Fruit fly (Drosophila melanogaster) whole organism, embryonic: ENCODE measurements around the gene p24-1.

Experiments used
- B-H1 ChIP-seq: fragments of 200-800 bp; sonication (Bioruptor generic); IDR thresholded peaks from 3 replicates; pipeline ENCODE4 v1.3.6; 2022; ENCODE audit warnings: missing biosample characterization, missing genetic modification characterization
- CG10462 ChIP-seq: fragments of 200-800 bp; sonication (Bioruptor generic); optimal IDR thresholded peaks from 2 replicates; lab custom pipeline; 2016; ENCODE audit warnings: missing biosample characterization, missing genetic modification characterization
- CG10543 ChIP-seq: fragments of 200-800 bp; sonication (Bioruptor generic); optimal IDR thresholded peaks from 3 replicates; lab custom pipeline; 2017; ENCODE audit warnings: missing biosample characterization, mild to moderate bottlenecking, missing genetic modification characterization, moderate library complexity
- CG10654 ChIP-seq: fragments of 200-800 bp; sonication (Bioruptor generic); optimal IDR thresholded peaks from 2 replicates; lab custom pipeline; 2016; ENCODE audit warnings: missing biosample characterization, missing genetic modification characterization
- CG11085 ChIP-seq: fragments of 200-800 bp; sonication (Bioruptor generic); IDR thresholded peaks from 2 replicates; pipeline ENCODE4 v1.3.6; 2022; ENCODE audit warnings: missing biosample characterization, missing genetic modification characterization
- CG11504 ChIP-seq: fragments of 200-800 bp; sonication (Bioruptor generic); optimal IDR thresholded peaks from 3 replicates; lab custom pipeline; 2019; ENCODE audit warnings: missing biosample characterization, mild to moderate bottlenecking, missing genetic modification characterization, moderate library complexity
- CG12071 ChIP-seq: fragments of 200-800 bp; sonication (Bioruptor generic); optimal IDR thresholded peaks from 3 replicates; lab custom pipeline; 2018; ENCODE audit warnings: missing biosample characterization, mild to moderate bottlenecking, missing genetic modification characterization
- CG14050 ChIP-seq: fragments of 200-800 bp; sonication (Bioruptor generic); IDR thresholded peaks from 3 replicates; pipeline ENCODE4 v1.3.6; 2022; ENCODE audit warnings: missing biosample characterization, missing genetic modification characterization
- CG14441 ChIP-seq: fragments of 200-800 bp; sonication (Bioruptor generic); IDR thresholded peaks from 2 replicates; pipeline ENCODE4 v1.3.6; 2022; ENCODE audit warnings: missing biosample characterization, missing genetic modification characterization
- CG14667 ChIP-seq: fragments of 200-800 bp; sonication (Bioruptor generic); IDR thresholded peaks from 2 replicates; pipeline ENCODE4 v1.3.6; 2022; ENCODE audit warnings: missing biosample characterization, missing genetic modification characterization
- CG15601 ChIP-seq: fragments of 200-800 bp; sonication (Bioruptor generic); optimal IDR thresholded peaks from 3 replicates; lab custom pipeline; 2019; ENCODE audit warnings: missing biosample characterization, mild to moderate bottlenecking, missing genetic modification characterization, moderate library complexity
- CG17912 ChIP-seq: fragments of 200-800 bp; sonication (Bioruptor generic); optimal IDR thresholded peaks from 2 replicates; lab custom pipeline; 2018; ENCODE audit warnings: missing biosample characterization, mild to moderate bottlenecking, missing genetic modification characterization
- CG18011 ChIP-seq: fragments of 200-800 bp; sonication (Bioruptor generic); optimal IDR thresholded peaks from 2 replicates; lab custom pipeline; 2017; ENCODE audit warnings: missing biosample characterization, missing genetic modification characterization, mild to moderate bottlenecking, moderate library complexity, missing genotype
- CG18476 ChIP-seq: fragments of 200-800 bp; sonication (Bioruptor generic); optimal IDR thresholded peaks from 2 replicates; lab custom pipeline; 2016; ENCODE audit warnings: missing biosample characterization, mild to moderate bottlenecking, missing genetic modification characterization
- CG2120 ChIP-seq: fragments of 200-800 bp; sonication (Bioruptor generic); optimal IDR thresholded peaks from 3 replicates; lab custom pipeline; 2016; ENCODE audit warnings: missing biosample characterization, missing genetic modification characterization
- CG2712 ChIP-seq: fragments of 200-800 bp; optimal IDR thresholded peaks from 3 replicates; lab custom pipeline; 2019; ENCODE audit warnings: missing biosample characterization, mild to moderate bottlenecking, missing genetic modification characterization, moderate library complexity
- CG32767 ChIP-seq: fragments of 200-800 bp; sonication (Bioruptor generic); IDR thresholded peaks from 2 replicates; pipeline ENCODE4 v1.3.6; 2022; ENCODE audit warnings: missing biosample characterization, missing genetic modification characterization
- CG3726 ChIP-seq: fragments of 200-800 bp; sonication (Bioruptor generic); IDR thresholded peaks from 3 replicates; pipeline ENCODE4, ENCODE4 v1.3.6; 2022; ENCODE audit warnings: missing biosample characterization, missing genetic modification characterization
- CG4404 ChIP-seq: fragments of 200-800 bp; sonication (Bioruptor generic); IDR thresholded peaks from 2 replicates; pipeline ENCODE4 v1.3.6; 2022; ENCODE audit warnings: missing biosample characterization, missing genetic modification characterization
- CG6272 ChIP-seq: fragments of 200-800 bp; sonication (Bioruptor generic); IDR thresholded peaks from 2 replicates; pipeline ENCODE4 v1.3.6; 2022; ENCODE audit warnings: missing biosample characterization, missing genetic modification characterization
- CG7357 ChIP-seq: fragments of 200-800 bp; sonication (Bioruptor generic); IDR thresholded peaks from 3 replicates; pipeline ENCODE4 v1.3.6; 2022; ENCODE audit warnings: missing biosample characterization, missing genetic modification characterization
- CG9609 ChIP-seq: fragments of 200-800 bp; sonication (Bioruptor generic); optimal IDR thresholded peaks from 3 replicates; lab custom pipeline; 2016; ENCODE audit warnings: missing biosample characterization, missing genetic modification characterization
- CG9817 ChIP-seq: fragments of 200-800 bp; sonication (Bioruptor generic); optimal IDR thresholded peaks from 2 replicates; lab custom pipeline; 2018; ENCODE audit warnings: missing biosample characterization, mild to moderate bottlenecking, missing genetic modification characterization, moderate library complexity
- CrebB ChIP-seq: fragments of 200-800 bp; sonication (Bioruptor generic); optimal IDR thresholded peaks from 3 replicates; lab custom pipeline; 2018; ENCODE audit warnings: missing biosample characterization, mild to moderate bottlenecking, missing genetic modification characterization
- Dip3 ChIP-seq: fragments of 200-800 bp; sonication (Bioruptor generic); optimal IDR thresholded peaks from 3 replicates; lab custom pipeline; 2016; ENCODE audit warnings: missing biosample characterization, missing genetic modification characterization
- E2f2 ChIP-seq: fragments of 200-800 bp; sonication (Bioruptor generic); IDR thresholded peaks from 2 replicates; pipeline ENCODE4 v1.3.6; 2022; ENCODE audit warnings: missing biosample characterization, missing genetic modification characterization
- Hmr ChIP-seq: fragments of 200-800 bp; sonication (Bioruptor generic); optimal IDR thresholded peaks from 3 replicates; lab custom pipeline; 2017; ENCODE audit warnings: mild to moderate bottlenecking, missing biosample characterization, missing genetic modification reagents, missing genetic modification characterization
- Hr3 ChIP-seq: fragments of 200-800 bp; sonication (Bioruptor generic); optimal IDR thresholded peaks from 3 replicates; lab custom pipeline; 2016; ENCODE audit warnings: missing biosample characterization, missing genetic modification characterization
- Kr ChIP-seq: fragments of 200-800 bp; sonication (Bioruptor generic); optimal IDR thresholded peaks from 2 replicates; lab custom pipeline; 2017; ENCODE audit warnings: missing biosample characterization, mild to moderate bottlenecking, missing genetic modification characterization
- Med ChIP-seq: fragments of 200-800 bp; sonication (Bioruptor generic); peaks from one replicate; lab custom pipeline; 2016; ENCODE audit warnings: missing biosample characterization, missing genetic modification characterization, mild to moderate bottlenecking, inconsistent platforms, moderate library complexity
- Ravus ChIP-seq: fragments of 200-800 bp; sonication (Bioruptor generic); IDR thresholded peaks from 2 replicates; pipeline ENCODE4 v1.3.6; 2022; ENCODE audit warnings: missing biosample characterization, missing genetic modification characterization
- Sox100B ChIP-seq: fragments of 200-800 bp; sonication (Bioruptor generic); optimal IDR thresholded peaks from 3 replicates; lab custom pipeline; 2018; ENCODE audit warnings: missing biosample characterization, mild to moderate bottlenecking, missing genetic modification characterization
- Taf1 ChIP-seq: fragments of 200-800 bp; sonication (Bioruptor generic); IDR thresholded peaks from 2 replicates; pipeline ENCODE4 v1.3.6; 2022; ENCODE audit warnings: missing biosample characterization, missing genetic modification characterization
- Usf ChIP-seq: fragments of 200-800 bp; sonication (Bioruptor generic); optimal IDR thresholded peaks from 2 replicates; lab custom pipeline; 2017; ENCODE audit warnings: missing genotype, missing biosample characterization, missing genetic modification characterization
- cato ChIP-seq: fragments of 200-800 bp; sonication (Bioruptor generic); optimal IDR thresholded peaks from 2 replicates; lab custom pipeline; 2016; ENCODE audit warnings: missing biosample characterization, missing genetic modification characterization, borderline replicate concordance
- crc ChIP-seq: fragments of 200-800 bp; sonication (Bioruptor generic); optimal IDR thresholded peaks from 2 replicates; lab custom pipeline; 2016; ENCODE audit warnings: missing biosample characterization, missing genetic modification characterization
- gem ChIP-seq: fragments of 200-800 bp; sonication (Bioruptor generic); optimal IDR thresholded peaks from 2 replicates; lab custom pipeline; 2019; ENCODE audit warnings: missing biosample characterization, mild to moderate bottlenecking, missing genetic modification characterization, moderate library complexity
- hkb ChIP-seq, 2 experiments: fragments of 200-800 bp in 1 of 2; fragments of >200 bp in 1 of 2; sonication (Bioruptor generic) in 1 of 2; IDR thresholded peaks in 1 of 2; optimal IDR thresholded peaks in 1 of 2; 2 replicates each; pipeline versions ENCODE4 v1.3.6 to Lab custom; 2017 to 2022; ENCODE audit warnings: missing biosample characterization in 1 of 2, missing genetic modification characterization in 1 of 2
- lola ChIP-seq, 3 experiments: fragments of >200 bp in 2 of 3; fragments of 200-800 bp in 1 of 3; sonication (Bioruptor generic) in 1 of 3; optimal IDR thresholded peaks; 2 replicates each; lab custom pipeline; 2017 to 2019; ENCODE audit warnings: missing biosample characterization in 3 of 3, missing genetic modification characterization in 3 of 3, mild to moderate bottlenecking in 1 of 3, moderate library complexity in 1 of 3
- nau ChIP-seq: fragments of 200-800 bp; sonication (Bioruptor generic); optimal IDR thresholded peaks from 3 replicates; lab custom pipeline; 2017; ENCODE audit warnings: missing biosample characterization, mild to moderate bottlenecking, missing genetic modification characterization, missing genetic modification reagents
- nerfin-1 ChIP-seq: fragments of 200-800 bp; sonication (Bioruptor generic); optimal IDR thresholded peaks from 3 replicates; lab custom pipeline; 2019; ENCODE audit warnings: missing biosample characterization, mild to moderate bottlenecking, missing genetic modification characterization, moderate library complexity
- odd ChIP-seq: fragments of 200-800 bp; sonication (Bioruptor generic); optimal IDR thresholded peaks from 2 replicates; lab custom pipeline; 2017; ENCODE audit warnings: missing biosample characterization, mild to moderate bottlenecking, missing genetic modification characterization
- org-1 ChIP-seq: fragments of 200-800 bp; sonication (Bioruptor generic); optimal IDR thresholded peaks from 2 replicates; lab custom pipeline; 2017; ENCODE audit warnings: missing biosample characterization, missing genetic modification characterization
- sna ChIP-seq: fragments of 200-800 bp; sonication (Bioruptor generic); IDR thresholded peaks from 2 replicates; pipeline ENCODE4 v1.3.6; 2022; ENCODE audit warnings: missing biosample characterization, missing genetic modification characterization; ENCODE audit not compliant: partially characterized antibody
- tio ChIP-seq: fragments of 200-800 bp; sonication (Bioruptor generic); optimal IDR thresholded peaks from 2 replicates; lab custom pipeline; 2017; ENCODE audit warnings: missing biosample characterization, missing genetic modification characterization, inconsistent platforms
- trem ChIP-seq: fragments of 200-800 bp; optimal IDR thresholded peaks from 3 replicates; lab custom pipeline; 2019; ENCODE audit warnings: missing biosample characterization, mild to moderate bottlenecking, missing genetic modification characterization, moderate library complexity
- zen ChIP-seq: fragments of 200-800 bp; sonication (Bioruptor generic); optimal IDR thresholded peaks from 3 replicates; lab custom pipeline; 2018; ENCODE audit warnings: missing biosample characterization, mild to moderate bottlenecking, missing genetic modification characterization, moderate library complexity

The p24-1 gene

DNA sequence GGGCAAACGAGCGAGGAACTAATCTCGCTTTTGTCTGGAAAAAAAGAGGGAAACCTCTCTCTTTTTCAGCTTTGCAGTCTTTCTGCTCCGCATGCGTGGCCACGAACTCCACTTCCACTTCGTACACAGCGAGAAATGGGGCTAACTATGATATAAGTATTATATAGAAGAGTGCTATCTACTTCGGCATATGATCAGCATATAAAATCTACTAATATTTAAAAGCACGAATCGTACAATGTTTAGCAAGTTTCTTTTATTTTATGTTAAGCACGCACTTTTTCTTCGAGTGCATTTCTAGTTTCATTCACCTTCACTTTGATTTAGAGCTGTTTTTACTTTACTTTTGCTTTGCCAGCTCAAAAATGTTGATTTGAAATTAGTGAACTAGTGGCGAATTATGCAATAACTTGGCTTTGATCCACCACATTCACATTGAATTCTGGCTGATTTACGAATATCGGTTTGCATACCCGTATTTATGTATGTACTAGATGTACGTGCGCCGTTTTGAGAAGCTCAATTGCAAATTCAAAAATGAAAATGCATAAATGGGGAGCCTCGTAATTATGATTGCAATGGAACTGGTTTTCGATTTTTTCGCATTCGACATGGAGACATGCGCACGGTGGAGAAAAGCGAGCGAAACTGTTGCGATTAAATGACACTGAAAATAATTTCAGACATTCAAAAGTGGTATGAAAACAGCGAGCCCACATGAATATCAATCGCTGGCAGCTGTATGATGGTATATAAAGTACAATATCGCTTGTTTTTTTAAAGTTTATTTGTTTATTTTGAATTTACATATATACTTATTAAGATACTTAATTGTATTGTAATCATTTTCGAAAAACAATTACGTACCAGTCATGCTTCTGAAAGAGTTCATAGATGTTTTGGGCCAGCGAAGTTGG is 5.5 kb upstream of the p24-1 start (continued):
- no peak for TF ChIP-seq nau (GFP tag; lab: Kevin White, UChicago)
- TF ChIP-seq CG14050 (GFP tag; lab: Robert Waterston, UW): peak; percentile 70
- TF ChIP-seq zen (tag; lab: Kevin White, UChicago): peak; percentile 62
- peak in 1 of 3 experiments; percentile 67 for TF ChIP-seq lola (GFP tag; optimal IDR thresholded peaks at IDR 0.05; lab: Kevin White, UChicago)
- TF ChIP-seq CG11504 (tag; lab: Kevin White, UChicago): peak; percentile 89
- peak; percentile 11 for TF ChIP-seq CrebB (tag; lab: Kevin White, UChicago)
- TF ChIP-seq cato (GFP tag; lab: Kevin White, UChicago): peak; percentile 29
- TF ChIP-seq Med (GFP tag; lab: Kevin White, UChicago): peak; percentile 97
- peak; percentile 86 for TF ChIP-seq CG14441 (GFP tag; lab: Robert Waterston, UW)
- TF ChIP-seq Kr: no peak
- TF ChIP-seq E2f2 (GFP tag; lab: Robert Waterston, UW): peak; percentile 57; the same call in 1 of the 2 replicates
- TF ChIP-seq CG12071: peak; percentile 54
- peak; percentile 87 for TF ChIP-seq CG15601 (tag; lab: Kevin White, UChicago)
- TF ChIP-seq odd (GFP tag; lab: Kevin White, UChicago): peak; percentile 36
- peak; percentile 85 for TF ChIP-seq gem (tag; lab: Kevin White, UChicago)
- no peak; the same call in 1 of the 2 replicates for TF ChIP-seq Taf1
- 0 out of 3 replicates have a peak, but pooled peaks have one; percentile 49 for TF ChIP-seq CG3726 (GFP tag; lab: Robert Waterston, UW)
- TF ChIP-seq trem (tag; lab: Kevin White, UChicago): peak; percentile 33
- TF ChIP-seq CG10654 (GFP tag; lab: Kevin White, UChicago): peak; percentile 34
- peak; percentile 18 for TF ChIP-seq tio (GFP tag; lab: Kevin White, UChicago)
- TF ChIP-seq CG6272 (GFP tag; lab: Robert Waterston, UW): peak; percentile 74
- no peak for TF ChIP-seq sna (GFP tag; lab: Robert Waterston, UW)
- peak; percentile 45 for TF ChIP-seq Ravus
- TF ChIP-seq Sox100B (GFP tag; lab: Kevin White, UChicago): peak; percentile 71
- peak; percentile 49 for TF ChIP-seq CG2120 (GFP tag; lab: Kevin White, UChicago)
- no peak for TF ChIP-seq hkb (optimal IDR thresholded peaks at IDR 0.05; lab: Kevin White, UChicago)
- peak; percentile 80 for TF ChIP-seq hkb (GFP tag; IDR thresholded peaks at IDR 0.05; lab: Robert Waterston, UW)
- peak; percentile 70 for TF ChIP-seq CG17912 (GFP tag; lab: Kevin White, UChicago)
- TF ChIP-seq CG18476 (GFP tag; lab: Kevin White, UChicago): peak; percentile 9
- TF ChIP-seq CG32767 (GFP tag; lab: Robert Waterston, UW): peak; percentile 51; the same call in 1 of the 2 replicates
- TF ChIP-seq CG9817 (tag; lab: Kevin White, UChicago): peak; percentile 49
- TF ChIP-seq CG10462: peak; percentile 34
- TF ChIP-seq CG7357 (GFP tag; lab: Robert Waterston, UW): peak; percentile 57; the same call in 1 of the 3 replicates
- peak; percentile 69 for TF ChIP-seq Usf (GFP tag; lab: Kevin White, UChicago)
- TF ChIP-seq Hmr (GFP tag; lab: Kevin White, UChicago): peak; percentile 40
- peak; percentile 62 for TF ChIP-seq nerfin-1 (tag; lab: Kevin White, UChicago)
- peak; percentile 62 for TF ChIP-seq CG11085 (GFP tag; lab: Robert Waterston, UW)
- peak; percentile 18 for TF ChIP-seq CG10543
- 0 out of 2 replicates have a peak, but pooled peaks have one; percentile 39 for TF ChIP-seq CG4404
- TF ChIP-seq Dip3: peak; percentile 28
- TF ChIP-seq CG2712 (tag; lab: Kevin White, UChicago): peak; percentile 94
- peak; percentile 73 for TF ChIP-seq CG14667 (GFP tag; lab: Robert Waterston, UW)
- no peak for TF ChIP-seq CG18011
- peak; percentile 22 for TF ChIP-seq Hr3 (GFP tag; lab: Kevin White, UChicago)
- peak; percentile 11 for TF ChIP-seq CG9609 (GFP tag; lab: Kevin White, UChicago)
- peak; percentile 66 for TF ChIP-seq org-1 (GFP tag; lab: Kevin White, UChicago)
- peak; percentile 78 for TF ChIP-seq crc (GFP tag; lab: Kevin White, UChicago)
- TF ChIP-seq B-H1 (GFP tag; lab: Robert Waterston, UW): peak; percentile 82; the same call in 2 of the 3 replicates
